Worm (Caenorhabditis elegans) whole organism, late embryonic: Measurements from ENCODE around the gene M6.4.

Experiments used
- C08G9.2 ChIP-seq: sonication (generic microtip); optimal IDR thresholded peaks from 2 replicates; lab custom pipeline; 2016; ENCODE audit warnings: mild to moderate bottlenecking, missing genetic modification characterization, moderate library complexity, missing compliant biosample characterization
- C38D4.7 ChIP-seq: fragments of 200-800 bp; sonication (Bioruptor generic); optimal IDR thresholded peaks from 2 replicates; lab custom pipeline; 2018; ENCODE audit warnings: mild to moderate bottlenecking, missing genetic modification characterization, moderate library complexity, missing compliant biosample characterization
- F13H6.1 ChIP-seq: sonication (generic microtip); optimal IDR thresholded peaks from 2 replicates; lab custom pipeline; 2016; ENCODE audit warnings: missing genetic modification characterization, missing compliant biosample characterization
- K02D7.2 ChIP-seq: sonication (generic microtip); optimal IDR thresholded peaks from 2 replicates; lab custom pipeline; 2017; ENCODE audit warnings: mild to moderate bottlenecking, missing genetic modification characterization, missing compliant biosample characterization
- K09A11.1 ChIP-seq: sonication (generic microtip); optimal IDR thresholded peaks from 2 replicates; lab custom pipeline; 2017; ENCODE audit warnings: antibody characterized with exemption, mild to moderate bottlenecking, missing genetic modification characterization, missing compliant biosample characterization; ENCODE audit not compliant: insufficient read depth
- ama-1 ChIP-seq: fragments of 150-350 bp; optimal IDR thresholded peaks from 2 replicates; lab custom pipeline; 2014
- ceh-14 ChIP-seq: sonication (generic microtip); optimal IDR thresholded peaks from 2 replicates; lab custom pipeline; 2016; ENCODE audit warnings: missing genotype, missing genetic modification characterization, missing compliant biosample characterization
- ceh-18 ChIP-seq: sonication (generic microtip); optimal IDR thresholded peaks from 2 replicates; lab custom pipeline; 2016; ENCODE audit warnings: missing genetic modification characterization, missing compliant biosample characterization
- ceh-19 ChIP-seq: fragments of 200-800 bp; sonication (Bioruptor generic); optimal IDR thresholded peaks from 2 replicates; lab custom pipeline; 2018; ENCODE audit warnings: mild to moderate bottlenecking, missing genetic modification characterization, missing compliant biosample characterization
- ceh-2 ChIP-seq: sonication (generic microtip); optimal IDR thresholded peaks from 2 replicates; lab custom pipeline; 2016; ENCODE audit warnings: missing genotype, missing genetic modification characterization, missing compliant biosample characterization
- ceh-24 ChIP-seq: sonication (generic microtip); optimal IDR thresholded peaks from 2 replicates; lab custom pipeline; 2016; ENCODE audit warnings: mild to moderate bottlenecking, missing genetic modification characterization, missing compliant biosample characterization
- ceh-30 ChIP-seq: fragments of 150-350 bp; optimal IDR thresholded peaks from 2 replicates; lab custom pipeline; 2014; ENCODE audit warnings: missing biosample characterization, missing genetic modification characterization
- ceh-31 ChIP-seq: sonication (generic microtip); optimal IDR thresholded peaks from 2 replicates; lab custom pipeline; 2016; ENCODE audit warnings: missing genetic modification characterization, missing compliant biosample characterization
- ceh-48 ChIP-seq: sonication (generic microtip); optimal IDR thresholded peaks from 2 replicates; lab custom pipeline; 2016; ENCODE audit warnings: missing genetic modification characterization, inconsistent platforms, missing compliant biosample characterization
- ceh-6 ChIP-seq: fragments of 200-800 bp; sonication (Bioruptor generic); optimal IDR thresholded peaks from 2 replicates; lab custom pipeline; 2018; ENCODE audit warnings: mild to moderate bottlenecking, missing genetic modification characterization, missing compliant biosample characterization
- ceh-9 ChIP-seq: sonication (generic microtip); optimal IDR thresholded peaks from 2 replicates; lab custom pipeline; 2016; ENCODE audit warnings: mild to moderate bottlenecking, missing genetic modification characterization, inconsistent platforms, missing compliant biosample characterization
- che-1 ChIP-seq: sonication (generic microtip); optimal IDR thresholded peaks from 2 replicates; lab custom pipeline; 2016; ENCODE audit warnings: mild to moderate bottlenecking, missing genetic modification characterization, missing compliant biosample characterization
- dmd-4 ChIP-seq: sonication (generic microtip); optimal IDR thresholded peaks from 2 replicates; lab custom pipeline; 2016; ENCODE audit warnings: borderline replicate concordance, missing genetic modification characterization, missing compliant biosample characterization
- elt-2 ChIP-seq: sonication (generic microtip); optimal IDR thresholded peaks from 2 replicates; lab custom pipeline; 2016; ENCODE audit warnings: missing genetic modification reagents, missing genetic modification characterization, missing compliant biosample characterization
- ets-4 ChIP-seq: sonication (generic microtip); optimal IDR thresholded peaks from 2 replicates; lab custom pipeline; 2016; ENCODE audit warnings: missing genetic modification characterization, missing compliant biosample characterization
- fkh-6 ChIP-seq: sonication (generic microtip); optimal IDR thresholded peaks from 2 replicates; lab custom pipeline; 2016; ENCODE audit warnings: missing genetic modification characterization, missing compliant biosample characterization
- gmeb-2 ChIP-seq: sonication (generic microtip); optimal IDR thresholded peaks from 2 replicates; lab custom pipeline; 2016; ENCODE audit warnings: missing genetic modification characterization, inconsistent platforms, missing compliant biosample characterization
- hlh-15 ChIP-seq: sonication (generic microtip); optimal IDR thresholded peaks from 2 replicates; lab custom pipeline; 2016; ENCODE audit warnings: missing genetic modification characterization, missing compliant biosample characterization
- lin-11 ChIP-seq: fragments of 200-800 bp; sonication (Bioruptor generic); optimal IDR thresholded peaks from 2 replicates; lab custom pipeline; 2018; ENCODE audit warnings: mild to moderate bottlenecking, missing genetic modification characterization, missing compliant biosample characterization
- madf-2 ChIP-seq: sonication (generic microtip); optimal IDR thresholded peaks from 2 replicates; lab custom pipeline; 2017; ENCODE audit warnings: missing genetic modification characterization, missing compliant biosample characterization
- nfya-1 ChIP-seq: sonication (generic microtip); optimal IDR thresholded peaks from 2 replicates; lab custom pipeline; 2017; ENCODE audit warnings: missing genetic modification characterization, mild to moderate bottlenecking, missing compliant biosample characterization, antibody characterized with exemption, moderate library complexity
- nhr-232 ChIP-seq: sonication (generic microtip); optimal IDR thresholded peaks from 2 replicates; lab custom pipeline; 2016; ENCODE audit warnings: missing genetic modification characterization, missing compliant biosample characterization
- npax-4 ChIP-seq: sonication (generic microtip); optimal IDR thresholded peaks from 2 replicates; lab custom pipeline; 2016; ENCODE audit warnings: missing genetic modification characterization, missing compliant biosample characterization
- odd-2 ChIP-seq: sonication (generic microtip); optimal IDR thresholded peaks from 2 replicates; lab custom pipeline; 2017; ENCODE audit warnings: antibody characterized with exemption, mild to moderate bottlenecking, missing genetic modification characterization, missing compliant biosample characterization
- pag-3 ChIP-seq: sonication (generic microtip); optimal IDR thresholded peaks from 2 replicates; lab custom pipeline; 2016; ENCODE audit warnings: missing compliant biosample characterization, missing genetic modification characterization, borderline replicate concordance
- pat-9 ChIP-seq: fragments of 200-800 bp; sonication (Bioruptor generic); optimal IDR thresholded peaks from 2 replicates; lab custom pipeline; 2018; ENCODE audit warnings: mild to moderate bottlenecking, missing genetic modification characterization, moderate library complexity, missing compliant biosample characterization
- rnt-1 ChIP-seq: sonication (generic microtip); optimal IDR thresholded peaks from 2 replicates; lab custom pipeline; 2016; ENCODE audit warnings: missing genetic modification characterization, missing compliant biosample characterization
- sox-2 ChIP-seq: fragments of 200-800 bp; sonication (Bioruptor generic); IDR thresholded peaks from 2 replicates; pipeline ENCODE4 v1.3.6; 2022; ENCODE audit warnings: missing genetic modification reagents, missing genetic modification characterization, missing compliant biosample characterization
- sox-4 ChIP-seq: sonication (generic microtip); optimal IDR thresholded peaks from 2 replicates; lab custom pipeline; 2017; ENCODE audit warnings: mild to moderate bottlenecking, missing genetic modification characterization, inconsistent platforms, missing compliant biosample characterization
- tbx-2 ChIP-seq: sonication (generic microtip); optimal IDR thresholded peaks from 2 replicates; lab custom pipeline; 2016; ENCODE audit warnings: missing genetic modification characterization, missing compliant biosample characterization
- unc-3 ChIP-seq, 2 experiments: fragments of 200-800 bp in 1 of 2; sonication (Bioruptor generic) in 1 of 2; sonication (generic microtip) in 1 of 2; conservative IDR thresholded peaks in 1 of 2; optimal IDR thresholded peaks in 1 of 2; 2 replicates each; pipeline versions ENCODE4 v1.3.6 to Lab custom; 2016 to 2022; ENCODE audit warnings: missing compliant biosample characterization in 2 of 2, missing genetic modification characterization in 2 of 2, missing genetic modification reagents in 1 of 2
- zip-5 ChIP-seq: sonication (generic microtip); optimal IDR thresholded peaks from 2 replicates; lab custom pipeline; 2016; ENCODE audit warnings: missing genetic modification characterization, missing compliant biosample characterization
- ztf-16 ChIP-seq: sonication (generic microtip); optimal IDR thresholded peaks from 2 replicates; lab custom pipeline; 2017; ENCODE audit warnings: missing genetic modification characterization, missing compliant biosample characterization

Gene M6.4

DNA sequence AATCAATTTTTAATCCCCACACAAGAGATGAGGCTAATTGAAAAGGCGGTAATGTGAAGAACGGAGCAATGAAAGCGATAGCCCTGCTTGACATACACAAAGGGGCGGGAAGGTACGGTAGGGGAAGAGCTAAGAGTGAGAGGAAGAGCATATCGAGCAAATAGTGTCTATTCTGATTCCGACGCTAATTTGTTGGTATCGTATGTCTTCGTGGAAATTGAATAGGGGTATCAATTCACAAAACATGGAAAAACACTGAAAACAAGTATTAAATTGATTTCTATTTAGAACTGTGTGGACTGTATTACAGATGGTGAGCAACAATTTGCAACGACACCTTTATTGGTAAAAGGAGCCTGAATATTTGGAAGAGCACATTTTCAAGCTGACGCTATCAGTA is 7.9 kb downstream of the M6.4 start, which contains the start of gene pha-2:
Gene pha-2 (minus strand): TSS at position 101 of the 400 bp plus-strand sequence.
- TF ChIP-seq tbx-2 (tag; lab: Kevin White, UChicago) (no peak), K02D7.2 (no peak), ceh-24 (tag; lab: Kevin White, UChicago) (no peak), nfya-1 (tag; lab: Kevin White, UChicago) (no peak), nhr-232 (tag; lab: Kevin White, UChicago) (no peak), C38D4.7 (GFP tag; lab: Kevin White, UChicago) (no peak), gmeb-2 (no peak), unc-3 (GFP tag; conservative IDR thresholded peaks at IDR 0.05; lab: Robert Waterston, UW) (no peak), unc-3 (tag; optimal IDR thresholded peaks at IDR 0.05; lab: Kevin White, UChicago) (no peak), ets-4 (tag; lab: Kevin White, UChicago) (no peak), ceh-30 (tag; lab: Kevin White, UChicago) (no peak)
- TF ChIP-seq, all 69 proteins: peak for 0

DNA sequence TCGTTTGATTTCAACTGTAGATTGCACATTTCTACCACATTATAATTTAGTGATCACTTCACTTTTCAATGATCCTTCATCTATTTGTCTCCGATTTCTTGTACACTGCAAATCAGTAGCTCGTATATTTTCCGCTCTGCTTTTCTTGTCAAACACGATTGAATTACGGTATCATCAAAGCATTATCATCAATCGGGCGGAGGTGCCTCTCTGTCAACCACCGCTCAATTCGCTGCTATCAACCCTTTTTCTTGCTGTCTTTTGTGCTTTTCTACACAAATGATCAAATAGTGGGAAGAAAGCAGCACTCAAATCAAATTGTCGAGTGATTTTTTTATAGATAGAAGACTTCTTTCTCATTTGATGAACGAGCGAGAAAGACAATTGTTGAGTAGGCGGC is 8.6 kb downstream of the M6.4 start:
- TF ChIP-seq ceh-6 (GFP tag; lab: Kevin White, UChicago) (no peak), ceh-2 (tag; lab: Kevin White, UChicago) (no peak), odd-2 (tag; lab: Kevin White, UChicago) (no peak), nfya-1 (tag; lab: Kevin White, UChicago) (no peak), ama-1 (no peak), che-1 (tag; lab: Kevin White, UChicago) (no peak), C38D4.7 (GFP tag; lab: Kevin White, UChicago) (no peak), hlh-15 (tag; lab: Kevin White, UChicago) (no peak), ceh-14 (no peak), ceh-31 (tag; lab: Kevin White, UChicago) (no peak), F13H6.1 (no peak), pag-3 (no peak), fkh-6 (tag; lab: Kevin White, UChicago) (no peak), pat-9 (tag; lab: Kevin White, UChicago) (no peak), sox-4 (tag; lab: Kevin White, UChicago) (no peak), sox-2 (GFP tag; lab: Robert Waterston, UW) (no peak), ceh-48 (tag; lab: Kevin White, UChicago) (no peak)

ce11 chrX:641440-641839 is 12.5 kb downstream of the M6.4 start, which contains the start of gene M6.11:
Gene M6.11, minus strand, starts transcription at chrX:641540.
- TF ChIP-seq sox-4 (tag; lab: Kevin White, UChicago): no peak
- TF ChIP-seq tbx-2 (tag; lab: Kevin White, UChicago): no peak
- TF ChIP-seq C38D4.7 (GFP tag; lab: Kevin White, UChicago): no peak
- TF ChIP-seq elt-2 (tag; lab: Kevin White, UChicago): no peak
- no peak for TF ChIP-seq ceh-9
- TF ChIP-seq ztf-16 (tag; lab: Kevin White, UChicago): no peak
- no peak for TF ChIP-seq ceh-2 (tag; lab: Kevin White, UChicago)
- TF ChIP-seq K09A11.1 (tag; lab: Kevin White, UChicago): no peak
- no peak for TF ChIP-seq F13H6.1

ce11 chrX:642817-643216 is 13.8 kb downstream of the M6.4 start:
- TF ChIP-seq ama-1 (no peak), zip-5 (tag; lab: Kevin White, UChicago) (no peak), gmeb-2 (no peak)

DNA sequence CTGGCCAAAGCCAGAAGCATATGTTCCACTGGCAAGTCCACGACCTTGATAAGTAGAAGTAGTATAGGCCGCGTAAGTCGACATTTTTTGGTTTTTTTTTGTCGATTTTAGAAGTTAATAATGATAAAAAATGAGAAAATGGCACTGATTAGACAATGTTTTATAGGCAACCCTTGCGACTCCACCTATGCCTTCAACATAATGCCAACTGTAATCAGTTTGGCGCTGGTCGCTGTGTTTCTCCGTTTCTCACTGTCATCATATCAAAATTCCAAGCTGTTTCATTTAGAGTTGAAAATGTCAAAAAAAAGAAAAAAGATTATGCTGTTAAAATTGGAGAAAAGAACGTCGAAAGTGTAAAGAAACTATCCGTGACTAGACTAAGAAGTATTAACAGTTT is 16.6 kb downstream of the M6.4 start:
- no peak for TF ChIP-seq rnt-1 (tag; lab: Kevin White, UChicago)
- no peak for TF ChIP-seq F13H6.1
- no peak for TF ChIP-seq sox-4 (tag; lab: Kevin White, UChicago)

DNA sequence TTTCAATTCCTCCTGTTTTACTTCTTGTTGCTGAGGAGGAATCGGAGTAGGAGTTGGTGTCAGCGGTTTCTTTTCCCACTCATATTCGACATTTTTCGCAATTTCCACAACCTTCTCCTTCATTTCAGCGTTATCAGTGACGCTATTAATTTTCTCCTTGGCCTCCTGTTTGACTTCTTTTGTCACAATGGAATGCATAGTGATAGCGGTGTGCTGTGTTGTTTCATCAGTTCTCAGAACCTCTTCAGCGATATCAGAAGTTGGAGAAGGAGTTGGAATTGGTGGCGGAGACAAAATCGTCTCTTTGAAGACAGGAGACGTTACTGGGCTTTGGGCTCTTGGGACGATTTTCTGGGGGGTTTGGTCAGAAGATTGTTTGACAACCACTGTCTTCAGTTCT is 17.5 kb downstream of the M6.4 start:
- no peak for TF ChIP-seq fkh-6 (tag; lab: Kevin White, UChicago)
- TF ChIP-seq ceh-48 (tag; lab: Kevin White, UChicago): no peak
- no peak for TF ChIP-seq ztf-16 (tag; lab: Kevin White, UChicago)
- no peak for TF ChIP-seq npax-4 (tag; lab: Kevin White, UChicago)
- no peak for TF ChIP-seq C08G9.2
- TF ChIP-seq K09A11.1 (tag; lab: Kevin White, UChicago): no peak
- no peak for TF ChIP-seq ceh-18 (tag; lab: Kevin White, UChicago)
- no peak for TF ChIP-seq ceh-19 (GFP tag; lab: Kevin White, UChicago)
- no peak for TF ChIP-seq ceh-31 (tag; lab: Kevin White, UChicago)
- no peak for TF ChIP-seq hlh-15 (tag; lab: Kevin White, UChicago)
- no peak for TF ChIP-seq ceh-9
- TF ChIP-seq madf-2 (tag; lab: Kevin White, UChicago): no peak
- TF ChIP-seq dmd-4: no peak
- TF ChIP-seq lin-11 (tag; lab: Kevin White, UChicago): no peak
